Worm (Caenorhabditis elegans): Measurements from ENCODE around the gene R09H10.1.

R09H10.1 gene

ce11 chrIV:10564613-10565012, 35.5 kb upstream of the R09H10.1 start:
- TF ChIP-seq arid-1 (GFP tag; conservative IDR thresholded peaks at IDR 0.05), result no peak
- peak; percentile 97 for TF ChIP-seq aha-1 (tag)

- TF ChIP-seq D1046.2 (GFP tag; IDR thresholded peaks at IDR 0.05) (no peak), ces-1 (GFP tag; optimal IDR thresholded peaks at IDR 0.05) (peak; percentile 68), nhr-77 (tag; optimal IDR thresholded peaks at IDR 0.05) (no peak)
Measured at ce11 chrIV:10565282-10565681, 34.8 kb upstream of the R09H10.1 start.

ce11 chrIV:10567822-10568221, 32.3 kb upstream of the R09H10.1 start:
- TF ChIP-seq unc-62 (GFP tag; optimal IDR thresholded peaks at IDR 0.05 in 1 of 2) (peak in 1 of 2 experiments; percentile 95), unc-62 (tag; optimal IDR thresholded peaks at IDR 0.05) (no peak), zip-11 (GFP tag; IDR thresholded peaks at IDR 0.05) (no peak), nhr-237 (tag; optimal IDR thresholded peaks at IDR 0.05) (no peak), egl-43 (GFP tag; IDR thresholded peaks at IDR 0.05) (no peak)

- TF ChIP-seq pqm-1 (tag; optimal IDR thresholded peaks at IDR 0.05) (no peak), unc-130 (GFP tag; optimal IDR thresholded peaks at IDR 0.05) (no peak), Y48G9A.11 (GFP tag; IDR thresholded peaks at IDR 0.05) (no peak), unc-39 (tag; optimal IDR thresholded peaks at IDR 0.05) (no peak), F44E2.7 (GFP tag; IDR thresholded peaks at IDR 0.05) (no peak), spr-1 (tag; optimal IDR thresholded peaks at IDR 0.05) (no peak), fkh-10 (GFP tag; optimal IDR thresholded peaks at IDR 0.05) (no peak), pha-4 (GFP tag; IDR thresholded peaks at IDR 0.05) (no peak), pha-4 (tag; optimal IDR thresholded peaks at IDR 0.05) (no peak), jun-1 (tag; optimal IDR thresholded peaks at IDR 0.05) (no peak), sdz-12 (GFP tag; optimal IDR thresholded peaks at IDR 0.05) (no peak), lin-1 (GFP tag; IDR thresholded peaks at IDR 0.05) (no peak), Y105C5A.15 (GFP tag; IDR thresholded peaks at IDR 0.05) (no peak), ceh-82 (tag; optimal IDR thresholded peaks at IDR 0.05) (no peak), lin-39 (tag; optimal IDR thresholded peaks at IDR 0.05) (no peak)
Measured at ce11 chrIV:10570065-10570464, 30.0 kb upstream of the R09H10.1 start.

ce11 chrIV:10571020-10571419, 29.1 kb upstream of the R09H10.1 start:
- no peak for TF ChIP-seq ZK337.2 (GFP tag; IDR thresholded peaks at IDR 0.05)
- no peak for TF ChIP-seq skn-1 (tag; optimal IDR thresholded peaks at IDR 0.05)
- TF ChIP-seq dpl-1 (GFP tag; optimal IDR thresholded peaks at IDR 0.05), result no peak
- TF ChIP-seq nhr-41 (GFP tag; IDR thresholded peaks at IDR 0.05), result no peak
- no peak for TF ChIP-seq dmd-6 (GFP tag; IDR thresholded peaks at IDR 0.05)
- no peak for TF ChIP-seq mep-1 (tag; optimal IDR thresholded peaks at IDR 0.05)
- no peak for TF ChIP-seq mes-2 (tag; optimal IDR thresholded peaks at IDR 0.05; ENCODE audit: poor library complexity, severe bottlenecking)

ce11 chrIV:10573471-10573870, 26.6 kb upstream of the R09H10.1 start:
- peak; percentile 67 for TF ChIP-seq fkh-10 (GFP tag; optimal IDR thresholded peaks at IDR 0.05)
- peak; percentile 81 for TF ChIP-seq ces-1 (GFP tag; optimal IDR thresholded peaks at IDR 0.05)
- no peak for TF ChIP-seq ceh-32 (tag; optimal IDR thresholded peaks at IDR 0.05; ENCODE audit: poor library complexity)
- TF ChIP-seq T26A8.4 (GFP tag; IDR thresholded peaks at IDR 0.05), result no peak

All from whole organism, L4 larva.